Worm (Caenorhabditis elegans) whole organism, L4/young adult: ENCODE results near the gene asps-1.
"Not testable (repeated sequence)": the region's sequence is repeated elsewhere in the genome, so short reads cannot be mapped to it uniquely, and the experiment has no call there.

ENCODE experiments used
- W03F9.2 ChIP-seq: fragments of 150-350 bp; optimal IDR thresholded peaks from 2 replicates; lab custom pipeline; 2014; ENCODE audit warnings: missing biosample characterization, missing genetic modification characterization
- dao-5 ChIP-seq: sonication (generic microtip); optimal IDR thresholded peaks from 2 replicates; lab custom pipeline; 2016; ENCODE audit warnings: missing genotype, missing genetic modification characterization, moderate library complexity, missing compliant biosample characterization
- him-1 ChIP-seq: sonication (generic microtip); optimal IDR thresholded peaks from 2 replicates; lab custom pipeline; 2016; ENCODE audit warnings: missing genotype, missing genetic modification reagents, missing genetic modification characterization, missing compliant biosample characterization

DNA sequence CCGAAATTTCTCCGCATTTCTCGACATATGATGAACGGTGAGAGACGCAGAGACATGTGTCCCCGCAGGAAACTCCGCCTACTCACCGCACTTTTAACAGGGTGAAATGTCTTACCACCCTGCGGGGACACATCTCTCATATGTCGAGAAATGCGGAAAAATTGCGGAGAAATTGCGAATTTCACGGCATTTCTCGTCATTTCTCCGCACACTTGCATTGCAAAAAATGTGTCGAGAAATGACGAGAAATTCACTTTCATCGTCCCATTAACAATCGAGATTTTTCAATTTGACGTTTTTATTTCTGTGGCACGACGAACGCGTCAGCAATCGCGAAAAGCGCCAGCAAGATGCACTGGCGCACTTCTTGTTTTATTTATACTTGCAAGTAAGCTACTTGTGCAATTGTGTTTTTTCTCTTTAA, 24.7 kb upstream of the asps-1 start, which contains the start of gene K07C5.13:
- TF ChIP-seq W03F9.2, him-1, dao-5 (tag; lab: Kevin White, UChicago): not testable (repeated sequence)
